Worm (Caenorhabditis elegans) whole organism, L4 larva: ENCODE measurements around the gene srh-159.

ENCODE experiments used
- T26A8.4 ChIP-seq: fragments of 200-800 bp; sonication (Bioruptor generic); IDR thresholded peaks from 2 replicates; pipeline ENCODE4 v1.3.6; 2022; ENCODE audit warnings: missing genetic modification characterization, missing compliant biosample characterization
- aha-1 ChIP-seq: fragments of 150-350 bp; peaks from one replicate; lab custom pipeline; 2014; ENCODE audit warnings: missing biosample characterization, missing genetic modification characterization
- duxl-1 ChIP-seq: sonication (generic microtip); optimal IDR thresholded peaks from 2 replicates; lab custom pipeline; 2016; ENCODE audit warnings: mild to moderate bottlenecking, missing genetic modification characterization, moderate library complexity, missing compliant biosample characterization; ENCODE audit not compliant: poor library complexity
- fkh-10 ChIP-seq: fragments of 150-350 bp; optimal IDR thresholded peaks from 2 replicates; lab custom pipeline; 2014; ENCODE audit warnings: missing biosample characterization, missing genetic modification reagents, missing genetic modification characterization
- fos-1 ChIP-seq: fragments of 150-350 bp; optimal IDR thresholded peaks from 2 replicates; lab custom pipeline; 2014; ENCODE audit warnings: missing biosample characterization, missing genetic modification characterization
- lin-29 ChIP-seq: fragments of 200-800 bp; sonication (Bioruptor generic); IDR thresholded peaks from 2 replicates; pipeline ENCODE4 v1.3.6; 2022; ENCODE audit warnings: missing genetic modification reagents, missing genetic modification characterization, missing compliant biosample characterization
- mdt-29 ChIP-seq: fragments of 200-800 bp; sonication (Bioruptor generic); IDR thresholded peaks from 2 replicates; pipeline ENCODE4 v1.3.6; 2022; ENCODE audit warnings: missing genetic modification reagents, missing genetic modification characterization, missing compliant biosample characterization
- nhr-6 ChIP-seq: fragments of 150-350 bp; optimal IDR thresholded peaks from 2 replicates; lab custom pipeline; 2014; ENCODE audit warnings: missing biosample characterization, missing genetic modification characterization
- nhr-76 ChIP-seq: fragments of 150-350 bp; optimal IDR thresholded peaks from 2 replicates; lab custom pipeline; 2014; ENCODE audit warnings: missing biosample characterization, missing genetic modification characterization
- snpc-1.2 ChIP-seq: fragments of 200-800 bp; sonication (Bioruptor generic); IDR thresholded peaks from 2 replicates; pipeline ENCODE4 v1.3.6; 2022; ENCODE audit warnings: missing genetic modification reagents, missing genetic modification characterization, missing compliant biosample characterization
- unc-62 ChIP-seq, 3 experiments: fragments of 150-350 bp in 1 of 3; sonication (generic microtip); optimal IDR thresholded peaks in 2 of 3; peaks in 1 of 3; 1 replicate in 1 of 3; 2 replicates in 2 of 3; lab custom pipeline; 2014 to 2017; ENCODE audit warnings: missing biosample characterization in 3 of 3, missing genetic modification characterization in 3 of 3, missing genetic modification reagents in 3 of 3, missing genotype in 1 of 3
- zip-11 ChIP-seq: fragments of 200-800 bp; sonication (Bioruptor generic); IDR thresholded peaks from 2 replicates; pipeline ENCODE4 v1.3.6; 2022; ENCODE audit warnings: missing genetic modification characterization, missing compliant biosample characterization

srh-159 gene

ce11 chrV:17226119-17226518 is 44.0 kb downstream of the srh-159 start, which contains the start of gene srh-112:
TSS of gene srh-112 (minus strand) at chrV:17226219.
- TF ChIP-seq nhr-76 (tag; lab: Kevin White, UChicago): no peak
- no peak for TF ChIP-seq T26A8.4
- no peak for TF ChIP-seq zip-11 (GFP tag; lab: Robert Waterston, UW)
- no peak for TF ChIP-seq duxl-1 (tag; lab: Kevin White, UChicago)
- TF ChIP-seq aha-1 (tag; lab: Kevin White, UChicago): peak; percentile 16
- TF ChIP-seq nhr-6 (tag; lab: Kevin White, UChicago): no peak
- no peak for TF ChIP-seq lin-29 (GFP tag; lab: Robert Waterston, UW)
- TF ChIP-seq snpc-1.2 (GFP tag; lab: Robert Waterston, UW): no peak
- no peak for TF ChIP-seq fkh-10

DNA sequence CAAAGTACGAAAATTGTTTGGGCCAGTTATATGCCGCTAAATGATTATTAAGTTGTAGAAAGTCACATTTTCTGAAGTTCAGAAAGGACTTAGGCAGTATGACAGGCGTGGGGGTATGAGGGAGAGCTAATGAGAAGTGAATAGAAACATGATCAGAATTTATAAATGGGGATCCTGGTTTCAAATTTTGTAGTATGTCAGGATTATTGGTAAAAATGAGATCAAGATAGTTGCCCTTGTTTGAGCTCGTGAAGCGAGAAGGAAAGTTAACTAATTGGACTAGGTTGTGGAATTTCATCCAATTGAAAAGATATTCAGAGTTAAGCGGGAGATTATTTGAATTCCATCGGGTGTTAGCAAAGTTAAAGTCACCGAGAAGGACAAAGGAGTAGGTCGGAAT is 50.3 kb downstream of the srh-159 start:
- TF ChIP-seq mdt-29 (GFP tag; lab: Robert Waterston, UW) (no peak), fos-1 (no peak), unc-62 (GFP tag; optimal IDR thresholded peaks at IDR 0.05 in 1 of 2; lab: Kevin White, UChicago) (peak in 1 of 2 experiments; percentile 98), unc-62 (tag; optimal IDR thresholded peaks at IDR 0.05; lab: Kevin White, UChicago) (no peak), duxl-1 (tag; lab: Kevin White, UChicago) (no peak)
